Worm (Caenorhabditis elegans): ENCODE results near the gene egg-1.

The egg-1 gene

ce11 chrIII:5755204-5755603, 27.2 kb downstream of the egg-1 start, which contains the start of gene ida-1:
Gene ida-1 (plus strand): TSS chrIII:5755539.
- TF ChIP-seq C16A3.4 (tag; optimal IDR thresholded peaks at IDR 0.05) = no peak
- no peak for TF ChIP-seq xbp-1 (tag; optimal IDR thresholded peaks at IDR 0.05)
- no peak for TF ChIP-seq nhr-237 (tag; optimal IDR thresholded peaks at IDR 0.05)
- no peak for TF ChIP-seq lir-3 (tag; optimal IDR thresholded peaks at IDR 0.05; ENCODE audit: poor library complexity)
- TF ChIP-seq egl-13 (tag; optimal IDR thresholded peaks at IDR 0.05) = no peak
- TF ChIP-seq unc-98 (GFP tag; IDR thresholded peaks at IDR 0.05) = no peak
- TF ChIP-seq ztf-11 (tag; optimal IDR thresholded peaks at IDR 0.05) = no peak
- TF ChIP-seq swsn-7 (tag; optimal IDR thresholded peaks at IDR 0.05) = no peak
- TF ChIP-seq nhr-76 (tag; optimal IDR thresholded peaks at IDR 0.05) = no peak
- TF ChIP-seq ztf-4 (tag; optimal IDR thresholded peaks at IDR 0.05) = no peak
- TF ChIP-seq zag-1 (tag; optimal IDR thresholded peaks at IDR 0.05) = no peak
- no peak for TF ChIP-seq ceh-90 (tag; optimal IDR thresholded peaks at IDR 0.05)
- no peak for TF ChIP-seq nhr-12 (tag; optimal IDR thresholded peaks at IDR 0.05)
- no peak for TF ChIP-seq egl-27 (tag; optimal IDR thresholded peaks at IDR 0.05)
- no peak for TF ChIP-seq hpl-2 (GFP tag; optimal IDR thresholded peaks at IDR 0.05)
- TF ChIP-seq ces-1 (GFP tag; optimal IDR thresholded peaks at IDR 0.05) = no peak
- no peak for TF ChIP-seq elt-3 (tag; optimal IDR thresholded peaks at IDR 0.05)
- TF ChIP-seq mep-1 (tag; optimal IDR thresholded peaks at IDR 0.05) = peak; percentile 28
- peak; percentile 42 for TF ChIP-seq fkh-10 (GFP tag; optimal IDR thresholded peaks at IDR 0.05)
- TF ChIP-seq Y116A8C.19 (tag; optimal IDR thresholded peaks at IDR 0.05; ENCODE audit: borderline replicate concordance) = no peak
- no peak for TF ChIP-seq pag-3 (tag; optimal IDR thresholded peaks at IDR 0.05; ENCODE audit: borderline replicate concordance, insufficient read depth)
- no peak for TF ChIP-seq nhr-20 (tag; optimal IDR thresholded peaks at IDR 0.05)
- no peak for TF ChIP-seq skn-1 (tag; optimal IDR thresholded peaks at IDR 0.05)
- TF ChIP-seq unc-86 (tag; optimal IDR thresholded peaks at IDR 0.05) = no peak
- TF ChIP-seq elt-2 (tag; optimal IDR thresholded peaks at IDR 0.05) = no peak
- peak; percentile 3 to 55 for TF ChIP-seq lsy-2 (tag; optimal IDR thresholded peaks at IDR 0.05)
- TF ChIP-seq blmp-1 (tag; optimal IDR thresholded peaks at IDR 0.05) = no peak
- TF ChIP-seq lin-14 (GFP tag; optimal IDR thresholded peaks at IDR 0.05) = peak; percentile 89
- TF ChIP-seq irx-1 (tag; optimal IDR thresholded peaks at IDR 0.05) = no peak
- peak in 2 of 3 experiments; percentile 53 to 66 for TF ChIP-seq ceh-82 (tag; optimal IDR thresholded peaks at IDR 0.05)
- TF ChIP-seq mab-9 (GFP tag; IDR thresholded peaks at IDR 0.05) = peak; percentile 56; the same call in 1 of the 2 replicates
- no peak for TF ChIP-seq snu-23 (GFP tag; optimal IDR thresholded peaks at IDR 0.05)
- no peak for TF ChIP-seq grh-1 (GFP tag; IDR thresholded peaks at IDR 0.05)
- TF ChIP-seq snpc-4 (tag; optimal IDR thresholded peaks at IDR 0.05) = no peak
- peak; percentile 12 for TF ChIP-seq nhr-11 (tag; optimal IDR thresholded peaks at IDR 0.05)
- TF ChIP-seq sox-4 (tag; optimal IDR thresholded peaks at IDR 0.05) = no peak
- TF ChIP-seq zip-4 (GFP tag; optimal IDR thresholded peaks at IDR 0.05) = no peak
- no peak for TF ChIP-seq aly-2 (tag; optimal IDR thresholded peaks at IDR 0.05)
- no peak for TF ChIP-seq pqm-1 (tag; optimal IDR thresholded peaks at IDR 0.05)
- no peak for TF ChIP-seq F16B12.6 (tag; optimal IDR thresholded peaks at IDR 0.05)
- TF ChIP-seq nhr-90 (tag; optimal IDR thresholded peaks at IDR 0.05; ENCODE audit: poor library complexity) = no peak
- TF ChIP-seq vab-15 (tag; optimal IDR thresholded peaks at IDR 0.05) = no peak
- peak in 1 of 2 experiments; percentile 54 for TF ChIP-seq lin-35 (GFP tag; optimal IDR thresholded peaks at IDR 0.05)
- TF ChIP-seq C34B4.2 (tag; optimal IDR thresholded peaks at IDR 0.05) = no peak
- peak; percentile 60 for TF ChIP-seq ceh-8 (GFP tag; optimal IDR thresholded peaks at IDR 0.05)
- no peak for TF ChIP-seq lin-15B (tag; optimal IDR thresholded peaks at IDR 0.05)
- no peak for TF ChIP-seq sup-37 (GFP tag; optimal IDR thresholded peaks at IDR 0.05)
- no peak for TF ChIP-seq nhr-28 (tag; optimal IDR thresholded peaks at IDR 0.05)
- peak; percentile 13 for TF ChIP-seq jun-1 (tag; optimal IDR thresholded peaks at IDR 0.05)
- no peak for TF ChIP-seq aha-1 (tag; optimal IDR thresholded peaks at IDR 0.05)
- TF ChIP-seq nhr-85 (tag) = no peak
- TF ChIP-seq rnt-1 (tag; optimal IDR thresholded peaks at IDR 0.05) = no peak
- peak; percentile 44 for TF ChIP-seq ceh-63 (GFP tag; optimal IDR thresholded peaks at IDR 0.05)
- peak; percentile 75 for TF ChIP-seq pax-3 (tag; optimal IDR thresholded peaks at IDR 0.05)

Measured in whole organism, L1 larva.